Worm (Caenorhabditis elegans) whole organism, early embryonic: ENCODE measurements around the gene C44H4.4.

Experiments
- aly-1 ChIP-seq: sonication (generic microtip); optimal IDR thresholded peaks from 2 replicates; lab custom pipeline; 2016; ENCODE audit warnings: missing genetic modification characterization, missing compliant biosample characterization
- ama-1 ChIP-seq: fragments of 150-350 bp; optimal IDR thresholded peaks from 2 replicates; lab custom pipeline; 2014
- flt-1 ChIP-seq: fragments of 200-800 bp; sonication (Bioruptor generic); IDR thresholded peaks from 2 replicates; pipeline ENCODE4 v1.3.6; 2022; ENCODE audit warnings: missing genetic modification characterization, missing compliant biosample characterization

- TF ChIP-seq aly-1 (tag; lab: Kevin White, UChicago), result no peak
- no peak for TF ChIP-seq flt-1 (GFP tag; lab: Robert Waterston, UW)
- no peak for TF ChIP-seq ama-1
These were observed 4.6 kb downstream of the C44H4.4 start for ce11 chrX:14584335-14584734.
